Worm (Caenorhabditis elegans) whole organism, late embryonic: Measurements from ENCODE around the gene C07A9.5.

Source experiments
- ceh-24 ChIP-seq: sonication (generic microtip); optimal IDR thresholded peaks from 2 replicates; lab custom pipeline; 2016; ENCODE audit warnings: mild to moderate bottlenecking, missing genetic modification characterization, missing compliant biosample characterization
- ceh-34 ChIP-seq: sonication (generic microtip); optimal IDR thresholded peaks from 2 replicates; lab custom pipeline; 2016; ENCODE audit warnings: mild to moderate bottlenecking, missing genetic modification characterization, missing compliant biosample characterization
- elt-4 ChIP-seq: sonication (generic microtip); optimal IDR thresholded peaks from 2 replicates; lab custom pipeline; 2016; ENCODE audit warnings: missing genetic modification characterization, missing compliant biosample characterization
- fkh-10 ChIP-seq: fragments of 150-350 bp; optimal IDR thresholded peaks from 2 replicates; lab custom pipeline; 2014; ENCODE audit warnings: missing biosample characterization, missing genetic modification reagents, missing genetic modification characterization
- fkh-6 ChIP-seq: sonication (generic microtip); optimal IDR thresholded peaks from 2 replicates; lab custom pipeline; 2016; ENCODE audit warnings: missing genetic modification characterization, missing compliant biosample characterization
- nfya-1 ChIP-seq: sonication (generic microtip); optimal IDR thresholded peaks from 2 replicates; lab custom pipeline; 2017; ENCODE audit warnings: missing genetic modification characterization, mild to moderate bottlenecking, missing compliant biosample characterization, antibody characterized with exemption, moderate library complexity
- nhr-11 ChIP-seq: fragments of 150-350 bp; optimal IDR thresholded peaks from 2 replicates; lab custom pipeline; 2014; ENCODE audit warnings: missing biosample characterization, missing genetic modification characterization
- pag-3 ChIP-seq: sonication (generic microtip); optimal IDR thresholded peaks from 2 replicates; lab custom pipeline; 2016; ENCODE audit warnings: missing compliant biosample characterization, missing genetic modification characterization, borderline replicate concordance
- sox-4 ChIP-seq: sonication (generic microtip); optimal IDR thresholded peaks from 2 replicates; lab custom pipeline; 2017; ENCODE audit warnings: mild to moderate bottlenecking, missing genetic modification characterization, inconsistent platforms, missing compliant biosample characterization
- unc-55 ChIP-seq: sonication (generic microtip); optimal IDR thresholded peaks from 2 replicates; lab custom pipeline; 2017; ENCODE audit warnings: missing biosample characterization, missing genetic modification reagents, missing genetic modification characterization

DNA sequence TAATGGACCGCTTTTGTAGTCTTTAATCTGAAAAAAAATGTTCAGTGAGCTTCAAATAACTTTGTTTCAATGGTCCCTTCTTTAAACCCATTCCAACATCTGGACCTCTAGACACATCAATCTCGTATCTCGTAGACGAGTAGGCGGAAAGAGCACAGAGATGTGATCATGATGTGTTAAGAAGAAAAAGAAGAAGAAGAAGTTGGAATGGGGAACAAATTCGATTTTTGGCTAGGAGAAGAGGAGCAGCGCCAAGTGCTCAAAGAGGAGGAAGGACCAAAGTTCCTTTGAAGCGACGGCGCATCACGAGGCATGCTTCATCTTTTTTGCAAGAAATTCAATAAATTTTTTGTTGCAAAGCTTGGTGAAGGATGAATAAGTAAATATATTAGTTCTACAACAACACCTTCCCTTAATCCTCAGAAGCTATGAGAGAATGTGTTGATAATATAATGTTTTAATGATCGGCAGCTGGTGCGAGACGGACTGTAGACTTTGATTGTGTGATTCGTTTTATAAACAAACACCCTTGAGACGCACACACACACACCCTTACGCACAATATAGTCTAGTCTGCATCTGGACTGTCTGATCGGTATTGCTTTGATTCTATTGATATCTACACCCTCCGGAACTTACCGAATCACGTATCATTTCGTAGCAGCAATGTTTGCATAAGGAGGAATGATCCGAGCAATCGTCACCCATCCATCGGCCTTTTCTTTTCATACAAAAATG lies 18.0 kb downstream of the C07A9.5 start:
- TF ChIP-seq ceh-24 (tag; lab: Kevin White, UChicago): no peak
- no peak for TF ChIP-seq nfya-1 (tag; lab: Kevin White, UChicago)
- no peak for TF ChIP-seq ceh-34 (tag; lab: Kevin White, UChicago)
- no peak for TF ChIP-seq pag-3 (tag; lab: Kevin White, UChicago)
- no peak for TF ChIP-seq fkh-10 (GFP tag; lab: Kevin White, UChicago)
- no peak for TF ChIP-seq sox-4
- no peak for TF ChIP-seq unc-55
- TF ChIP-seq elt-4 (tag; lab: Kevin White, UChicago): no peak
- no peak for TF ChIP-seq nhr-11 (tag; lab: Kevin White, UChicago)
- TF ChIP-seq fkh-6: no peak
